Worm (Caenorhabditis elegans): Measurements from ENCODE around the gene ZK896.5.

ZK896.5 gene

ce11 chrIV:12859797-12860196, 19.6 kb downstream of the ZK896.5 start, which contains the start of gene gcy-18:
Gene gcy-18 (plus strand): TSS chrIV:12860097.
- TF ChIP-seq bed-3 (GFP tag; optimal IDR thresholded peaks at IDR 0.05): no peak
- TF ChIP-seq ceh-43 (GFP tag; optimal IDR thresholded peaks at IDR 0.05): no peak
- TF ChIP-seq nhr-28 (tag; optimal IDR thresholded peaks at IDR 0.05): no peak
- TF ChIP-seq ces-1 (GFP tag; optimal IDR thresholded peaks at IDR 0.05): no peak
- TF ChIP-seq pha-4 (tag; optimal IDR thresholded peaks at IDR 0.05): no peak
- TF ChIP-seq ceh-83 (GFP tag; optimal IDR thresholded peaks at IDR 0.05): no peak
- no peak for TF ChIP-seq sptf-1 (tag; optimal IDR thresholded peaks at IDR 0.05)

ce11 chrIV:12855248-12855647, 24.2 kb downstream of the ZK896.5 start, which contains the start of gene nstp-5:
Gene nstp-5 (plus strand): TSS chrIV:12855548.
- TF ChIP-seq lin-13 (tag; optimal IDR thresholded peaks at IDR 0.05): no peak

- TF ChIP-seq hlh-1 (tag; optimal IDR thresholded peaks at IDR 0.05) (peak; percentile 89), pha-4 (tag; optimal IDR thresholded peaks at IDR 0.05) (no peak), nhr-2 (tag; optimal IDR thresholded peaks at IDR 0.05) (peak; percentile 54), bed-3 (GFP tag; optimal IDR thresholded peaks at IDR 0.05) (no peak), cnd-1 (tag; optimal IDR thresholded peaks at IDR 0.05) (peak; percentile 74), unc-39 (tag; optimal IDR thresholded peaks at IDR 0.05) (no peak)
Measured at ce11 chrIV:12854372-12855114, 24.9 kb downstream of the ZK896.5 start.

ce11 chrIV:12849030-12849560, 30.4 kb downstream of the ZK896.5 start, which contains the start of gene srf-3:
Gene srf-3 (plus strand): TSS chrIV:12849510.
- TF ChIP-seq ces-1 (GFP tag; optimal IDR thresholded peaks at IDR 0.05): peak; percentile 16
- TF ChIP-seq hlh-1 (tag; optimal IDR thresholded peaks at IDR 0.05): no peak
- TF ChIP-seq elt-1 (tag; optimal IDR thresholded peaks at IDR 0.05; ENCODE audit: borderline replicate concordance, insufficient read depth): no peak
- no peak for TF ChIP-seq bed-3 (GFP tag; optimal IDR thresholded peaks at IDR 0.05)
- TF ChIP-seq mep-1 (tag; optimal IDR thresholded peaks at IDR 0.05): no peak
- no peak for TF ChIP-seq sptf-1 (tag; optimal IDR thresholded peaks at IDR 0.05)
- no peak for TF ChIP-seq unc-62 (GFP tag; optimal IDR thresholded peaks at IDR 0.05)

DNA sequence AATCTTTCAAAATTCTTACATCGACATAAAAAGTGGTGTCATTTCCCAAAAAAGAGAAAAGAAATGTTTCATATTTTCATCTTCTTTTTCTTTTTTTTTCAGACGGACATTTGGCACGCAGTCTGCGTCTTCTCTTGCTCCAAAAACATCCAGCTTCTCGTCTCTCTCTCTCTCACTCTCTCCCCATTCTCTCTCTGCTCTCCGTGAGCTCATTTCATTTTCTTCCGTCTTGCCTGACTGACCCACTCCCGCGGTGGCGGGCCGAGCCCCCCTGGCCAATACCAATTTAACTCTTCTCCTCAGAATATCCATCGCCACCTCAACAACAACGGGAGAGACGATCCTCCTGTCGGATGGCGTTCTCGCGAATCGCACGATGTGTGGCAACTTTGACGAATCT, 33.8 kb downstream of the ZK896.5 start, which contains the start of gene txt-19:
Gene txt-19 (plus strand): TSS at position 304 of the 400 bp plus-strand sequence.
- TF ChIP-seq nhr-237 (tag; optimal IDR thresholded peaks at IDR 0.05) (no peak), unc-62 (GFP tag; optimal IDR thresholded peaks at IDR 0.05) (no peak), M03D4.4 (tag; optimal IDR thresholded peaks at IDR 0.05) (no peak), mep-1 (tag; optimal IDR thresholded peaks at IDR 0.05) (no peak), ces-1 (GFP tag; optimal IDR thresholded peaks at IDR 0.05) (peak; percentile 67), unc-39 (tag; optimal IDR thresholded peaks at IDR 0.05) (no peak)

DNA sequence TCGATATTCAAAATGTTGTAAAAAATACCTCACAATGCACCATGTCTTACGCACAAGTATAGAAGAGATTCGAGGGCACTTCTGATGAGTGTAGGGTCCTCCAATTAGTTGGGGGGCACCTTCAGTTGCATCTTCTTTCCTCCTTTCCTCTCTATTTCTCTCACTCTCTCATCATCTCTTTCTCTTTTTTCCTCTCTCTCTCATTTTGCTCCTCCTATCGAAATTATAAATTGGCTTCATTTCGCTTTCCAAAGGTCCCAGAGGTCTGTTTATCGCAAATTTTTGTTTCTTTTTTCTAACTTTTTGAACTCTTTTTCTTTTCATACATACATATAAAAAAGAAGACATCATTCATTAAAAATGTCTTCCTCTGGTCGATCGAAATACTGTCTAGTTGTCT, 36.5 kb downstream of the ZK896.5 start:
- no peak for TF ChIP-seq lsy-2 (tag; optimal IDR thresholded peaks at IDR 0.05)
- TF ChIP-seq snpc-4 (tag; optimal IDR thresholded peaks at IDR 0.05): no peak
- no peak for TF ChIP-seq ceh-43 (GFP tag; optimal IDR thresholded peaks at IDR 0.05)
- no peak for TF ChIP-seq elt-1 (tag; optimal IDR thresholded peaks at IDR 0.05; ENCODE audit: borderline replicate concordance, insufficient read depth)
- TF ChIP-seq ham-2 (GFP tag; optimal IDR thresholded peaks at IDR 0.05): no peak
- TF ChIP-seq ces-1 (GFP tag; optimal IDR thresholded peaks at IDR 0.05): peak; percentile 75
- TF ChIP-seq lin-13 (tag; optimal IDR thresholded peaks at IDR 0.05): no peak

ce11 chrIV:12842121-12842520, 37.3 kb downstream of the ZK896.5 start:
- no peak for TF ChIP-seq mep-1 (tag; optimal IDR thresholded peaks at IDR 0.05)
- no peak for TF ChIP-seq cnd-1 (tag; optimal IDR thresholded peaks at IDR 0.05)
- no peak for TF ChIP-seq ces-1 (GFP tag; optimal IDR thresholded peaks at IDR 0.05)
- TF ChIP-seq nhr-237 (tag; optimal IDR thresholded peaks at IDR 0.05): no peak
- TF ChIP-seq sptf-1 (tag; optimal IDR thresholded peaks at IDR 0.05): no peak
- TF ChIP-seq unc-120 (tag; optimal IDR thresholded peaks at IDR 0.05; ENCODE audit: poor library complexity, severe bottlenecking): no peak
- no peak for TF ChIP-seq elt-3 (tag; optimal IDR thresholded peaks at IDR 0.05)
- no peak for TF ChIP-seq unc-62 (GFP tag; optimal IDR thresholded peaks at IDR 0.05)
- no peak for TF ChIP-seq hlh-1 (tag; optimal IDR thresholded peaks at IDR 0.05)
- no peak for TF ChIP-seq M03D4.4 (tag; optimal IDR thresholded peaks at IDR 0.05)
- TF ChIP-seq lsy-2 (tag; optimal IDR thresholded peaks at IDR 0.05): no peak
- no peak for TF ChIP-seq elt-1 (tag; optimal IDR thresholded peaks at IDR 0.05; ENCODE audit: borderline replicate concordance, insufficient read depth)

All from whole organism, mixed stage, embryonic.